Fruit fly (Drosophila melanogaster): ENCODE results near the gene Mlp84B.

Mlp84B gene

dm6 chr3R:7117590-7117989 is at the start of gene Mlp84B:
Gene Mlp84B, minus strand, starts transcription at chr3R:7117732.
- no peak for TF ChIP-seq noc (tag; optimal IDR thresholded peaks at IDR 0.05)

- TF ChIP-seq noc (tag; optimal IDR thresholded peaks at IDR 0.05) = no peak
These were observed 45.1 kb upstream of the Mlp84B start, which contains the start of gene sas for dm6 chr3R:7162356-7163289. Gene sas, plus strand, starts transcription at chr3R:7162808.

DNA sequence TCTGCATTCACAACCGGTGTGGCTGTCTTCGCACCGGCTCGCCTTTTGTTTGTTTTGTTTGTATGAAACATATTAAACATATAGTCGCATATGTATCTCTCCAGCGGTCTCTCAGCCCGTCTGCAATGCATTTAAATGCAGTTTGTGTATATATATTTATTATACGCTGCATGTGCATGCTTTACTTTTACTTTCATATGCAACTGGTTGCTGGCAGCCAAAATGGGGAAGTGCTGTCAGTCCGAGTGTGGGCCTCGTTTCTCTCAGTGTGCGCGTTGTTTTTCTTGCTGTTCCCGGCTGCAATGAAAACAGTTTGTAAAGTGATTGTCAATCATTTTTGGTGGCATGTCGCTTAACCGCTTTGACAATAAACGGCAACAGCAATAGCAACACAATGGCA is 42.1 kb upstream of the Mlp84B start:
- TF ChIP-seq noc (tag; optimal IDR thresholded peaks at IDR 0.05) = no peak

dm6 chr3R:7157102-7157501 is 39.6 kb upstream of the Mlp84B start:
- no peak for TF ChIP-seq noc (tag; optimal IDR thresholded peaks at IDR 0.05)

- TF ChIP-seq noc (tag; optimal IDR thresholded peaks at IDR 0.05) = no peak
These were observed 37.2 kb upstream of the Mlp84B start, which contains the start of gene MAGE for dm6 chr3R:7154586-7155357. Gene MAGE, minus strand, starts transcription at chr3R:7155180.

DNA sequence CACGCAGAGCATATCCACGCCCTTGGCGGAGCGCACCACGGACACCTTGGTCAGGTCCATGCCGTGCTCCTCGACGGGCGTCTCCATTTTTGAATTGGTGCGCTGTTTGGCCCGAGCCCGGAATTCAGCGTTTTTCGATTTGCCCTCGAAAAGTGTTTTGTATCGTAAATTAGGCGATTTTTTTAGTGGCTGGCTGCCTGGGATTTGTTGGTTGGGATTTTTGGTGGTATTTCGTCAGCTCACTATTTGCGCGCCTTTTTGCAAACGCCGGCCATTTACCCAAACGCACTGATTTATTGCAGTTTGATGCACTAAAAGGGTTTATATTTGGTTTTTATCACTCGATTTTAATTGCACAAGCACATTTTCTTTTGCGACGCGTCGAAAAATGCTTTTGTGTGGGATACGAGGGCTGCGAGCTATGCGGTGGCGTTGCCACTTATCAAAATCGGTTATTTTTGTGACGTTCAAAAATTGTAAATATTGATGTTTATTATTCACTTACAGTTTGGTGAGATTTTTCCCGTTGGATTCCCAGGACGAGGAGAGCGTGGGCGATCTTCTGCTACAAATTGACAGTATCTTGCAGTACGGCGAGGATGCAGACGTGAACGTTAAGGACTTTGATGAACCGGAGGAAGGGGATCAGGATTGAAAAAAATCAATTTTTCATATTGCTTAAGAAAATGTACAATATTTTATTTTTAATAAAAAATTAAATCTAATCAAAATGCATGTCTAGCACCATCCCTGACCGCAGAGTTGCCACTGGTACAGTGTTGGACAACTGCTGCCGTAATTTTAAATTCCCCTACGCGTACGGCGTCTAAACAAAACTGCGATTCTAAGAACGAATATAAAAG is 33.2 kb upstream of the Mlp84B start, which contains the start of the genes gfzf and Sas-4:
gfzf (minus strand) TSS at position 425 of the 863 bp plus-strand sequence.
Sas-4 (plus strand) TSS at position 824 of the 863 bp plus-strand sequence.
- TF ChIP-seq noc (tag; optimal IDR thresholded peaks at IDR 0.05) = peak; percentile 39

DNA sequence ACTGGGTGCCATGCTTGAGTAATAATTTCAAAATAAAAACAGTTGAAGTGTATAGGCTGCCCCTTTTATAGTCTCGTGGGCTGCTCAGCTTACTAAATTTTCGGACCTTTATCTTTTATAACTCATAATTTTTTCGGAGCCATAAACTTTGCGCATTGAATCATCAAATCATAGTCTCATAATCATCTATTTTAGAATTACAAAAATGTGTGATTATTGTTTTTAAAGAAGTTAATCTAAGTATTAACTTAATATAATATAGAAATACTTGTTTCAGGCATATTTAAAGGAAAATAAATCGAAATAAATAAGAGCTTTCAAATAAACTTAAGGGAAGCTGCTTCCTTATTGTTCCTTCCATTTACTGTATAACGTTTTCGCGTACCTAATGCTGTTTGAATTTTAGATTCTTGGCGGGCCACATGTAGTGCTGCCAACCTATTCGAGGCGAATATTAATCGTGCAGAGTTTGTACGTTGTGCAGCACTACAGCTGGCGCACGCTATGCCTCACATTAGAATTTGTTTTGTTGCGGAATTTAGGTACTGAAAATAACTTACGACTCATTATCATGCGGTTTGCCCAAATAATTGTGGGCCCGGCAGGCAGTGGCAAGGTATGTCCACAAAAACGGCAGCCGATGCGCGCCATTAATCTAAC is 26.8 kb upstream of the Mlp84B start, which contains the start of the genes CG14610 and CG2656:
CG14610 (minus strand) TSS at position 51 of the 660 bp plus-strand sequence.
CG2656 (plus strand) TSS at position 480 of the 660 bp plus-strand sequence.
- TF ChIP-seq noc (tag; optimal IDR thresholded peaks at IDR 0.05) = no peak

DNA sequence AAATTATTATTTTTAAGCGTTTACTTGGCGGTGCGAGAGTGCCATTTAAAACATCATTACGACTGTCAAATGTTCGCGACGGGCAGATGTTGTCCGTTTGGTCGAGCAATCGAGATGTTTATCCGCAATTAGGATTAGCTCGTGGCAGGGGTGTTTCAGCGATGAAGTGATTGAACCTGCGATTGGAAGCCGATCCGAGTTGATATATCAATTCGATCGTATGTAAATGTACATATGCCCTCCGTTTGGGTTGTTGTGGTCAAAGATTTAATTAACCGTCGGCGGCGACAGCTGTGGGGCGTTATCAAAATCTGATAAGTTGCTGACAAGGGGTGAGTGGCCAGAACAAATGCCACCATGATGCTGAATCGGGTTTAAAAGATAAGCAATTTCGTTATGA is 25.0 kb upstream of the Mlp84B start:
- TF ChIP-seq noc (tag; optimal IDR thresholded peaks at IDR 0.05) = no peak

DNA sequence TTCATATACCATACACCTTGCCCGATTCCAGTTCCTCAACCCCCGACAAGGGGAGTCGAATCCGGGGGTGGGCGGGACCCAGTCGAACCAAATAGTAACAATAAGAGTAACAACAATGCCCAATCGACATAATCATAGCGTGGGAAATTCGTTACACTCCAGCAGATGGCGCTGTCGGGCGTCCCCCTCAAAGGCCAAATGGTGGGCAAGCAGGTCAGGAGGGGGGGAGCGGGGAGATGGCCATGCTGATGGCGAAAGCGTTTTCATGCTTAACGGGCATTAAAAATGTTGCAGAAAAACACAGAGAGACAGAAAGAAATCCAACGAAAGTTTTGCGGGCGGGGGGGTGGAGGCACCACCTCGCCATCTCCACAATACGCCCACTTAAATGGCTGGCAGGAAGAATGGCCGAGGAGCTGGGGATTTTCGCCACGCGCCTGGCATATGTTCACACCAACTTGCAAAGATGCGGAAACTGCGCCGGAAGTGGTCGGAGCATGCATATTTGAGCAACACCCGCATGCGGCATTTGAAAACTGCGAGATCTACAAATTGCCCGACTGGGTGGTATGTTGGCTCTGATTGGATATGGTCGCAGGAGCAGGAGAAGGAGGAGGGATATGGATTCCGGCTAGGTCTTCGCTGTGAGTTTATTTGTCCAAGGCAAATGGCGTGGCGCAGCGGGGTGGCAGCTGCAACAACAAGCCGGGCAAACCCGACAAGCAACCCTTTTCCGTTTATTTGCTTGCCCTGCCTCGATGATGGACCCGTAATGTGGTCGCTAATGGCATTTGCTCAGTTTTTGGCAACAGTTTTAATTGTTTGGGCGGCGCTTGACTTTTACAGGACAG is 21.9 kb upstream of the Mlp84B start:
- no peak for TF ChIP-seq noc (tag; optimal IDR thresholded peaks at IDR 0.05)

DNA sequence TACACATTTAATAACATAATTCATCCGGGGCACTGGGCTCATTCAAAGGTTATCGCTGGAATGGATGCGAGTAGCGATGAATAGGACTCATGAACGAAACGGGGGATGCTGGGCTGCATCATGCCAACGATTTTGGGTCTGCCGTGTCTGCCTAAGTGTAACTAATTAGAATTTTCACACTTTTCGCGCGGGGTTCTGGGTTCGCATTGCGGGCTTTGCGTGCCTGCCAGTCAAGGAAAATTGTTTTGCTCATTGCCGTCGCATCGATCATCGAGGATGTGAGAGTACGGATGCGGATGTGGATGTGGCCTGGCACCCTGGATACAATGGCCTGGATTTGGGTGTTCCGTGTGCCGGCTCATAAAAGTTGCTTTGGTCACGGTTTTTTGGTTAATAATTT is 20.5 kb upstream of the Mlp84B start:
- TF ChIP-seq noc (tag; optimal IDR thresholded peaks at IDR 0.05) = no peak

DNA sequence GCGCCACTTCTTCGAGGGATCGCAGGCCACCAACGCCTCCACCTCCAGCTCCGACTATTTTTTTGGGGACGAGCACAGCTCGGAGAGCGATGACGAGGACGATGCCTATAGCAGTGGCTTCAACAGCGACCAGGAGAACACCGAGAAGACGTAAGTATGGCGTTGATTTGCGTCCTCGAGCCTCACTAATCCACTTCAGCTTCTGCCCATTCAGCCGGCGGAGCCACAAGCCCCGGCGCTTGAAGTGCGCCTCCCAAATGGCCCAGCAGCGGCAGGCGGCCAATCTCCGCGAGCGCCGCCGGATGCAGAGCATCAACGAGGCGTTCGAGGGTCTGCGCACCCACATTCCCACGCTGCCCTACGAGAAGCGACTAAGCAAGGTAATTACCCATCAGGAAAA is 19.7 kb upstream of the Mlp84B start:
- no peak for TF ChIP-seq noc (tag; optimal IDR thresholded peaks at IDR 0.05)

- no peak for TF ChIP-seq noc (tag; optimal IDR thresholded peaks at IDR 0.05)
These were observed 18.3 kb upstream of the Mlp84B start, which contains the start of gene Fer1 for dm6 chr3R:7135881-7136280. Gene Fer1, plus strand, starts transcription at chr3R:7136206.

dm6 chr3R:7134715-7135505 is 17.4 kb upstream of the Mlp84B start:
- TF ChIP-seq noc (tag; optimal IDR thresholded peaks at IDR 0.05) = no peak
